Worm (Caenorhabditis elegans): ENCODE data around the gene ceph-41.
A peak's percentile ranks its signal among the peaks of the same experiment; 100 is the strongest.
"Not testable (repeated sequence)": the region's sequence is repeated elsewhere in the genome, so short reads cannot be mapped to it uniquely, and the experiment has no call there.

The ceph-41 gene

DNA sequence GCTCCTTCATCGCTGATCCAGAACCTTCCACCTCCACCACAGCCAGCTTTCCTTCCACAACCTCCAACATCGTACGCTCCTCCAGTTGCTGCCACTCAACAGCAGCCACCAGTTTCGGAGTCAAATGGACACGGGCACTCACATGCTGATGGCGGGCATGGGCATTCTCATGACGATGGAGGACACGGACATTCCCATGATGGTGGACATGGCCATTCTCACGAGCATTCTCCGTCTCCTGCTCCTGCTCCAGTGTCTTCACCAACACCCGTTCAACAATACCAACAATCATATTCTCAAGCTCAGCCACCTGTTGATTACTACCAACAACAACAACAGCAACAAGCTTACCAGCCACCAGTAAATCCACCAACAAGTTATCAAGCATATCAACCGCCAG is 12.5 kb upstream of the ceph-41 start:
- TF ChIP-seq ceh-58 (GFP tag; IDR thresholded peaks at IDR 0.05) (no peak), T07F8.4 (tag; optimal IDR thresholded peaks at IDR 0.05) (no peak), F33H1.4 (GFP tag; IDR thresholded peaks at IDR 0.05) (no peak), fkh-3 (tag; optimal IDR thresholded peaks at IDR 0.05) (no peak), D2030.7 (GFP tag; IDR thresholded peaks at IDR 0.05) (no peak), F22D6.2 (tag; optimal IDR thresholded peaks at IDR 0.05) (no peak), nhr-179 (tag; optimal IDR thresholded peaks at IDR 0.05) (no peak), egrh-3 (GFP tag; IDR thresholded peaks at IDR 0.05) (0 out of 2 replicates have a peak, but pooled peaks have one; percentile 13), lsl-1 (GFP tag; optimal IDR thresholded peaks at IDR 0.05) (no peak)

DNA sequence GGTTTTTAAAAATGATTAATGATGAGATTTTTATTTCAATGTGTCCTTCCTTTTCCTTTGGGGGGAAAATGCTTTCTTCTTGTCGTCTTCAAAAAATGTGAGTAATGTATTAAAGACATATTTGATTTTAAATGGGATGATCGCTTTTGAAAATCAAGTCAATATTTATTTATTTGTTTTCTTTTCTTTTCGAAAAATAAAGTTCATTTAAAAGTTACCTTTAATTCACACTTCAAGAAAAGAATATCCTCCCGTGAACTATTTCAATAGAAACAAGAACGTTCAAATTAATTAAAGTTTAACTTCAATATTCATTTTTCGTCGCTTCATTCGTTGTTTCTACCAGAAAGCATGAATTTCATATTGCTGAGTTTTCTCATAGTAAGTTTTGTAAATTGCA is 11.5 kb upstream of the ceph-41 start, which contains the start of gene irld-8:
Gene irld-8, plus strand, starts transcription at position 301 of the 400 bp plus-strand sequence.
- TF ChIP-seq rcor-1 (GFP tag; IDR thresholded peaks at IDR 0.05) (no peak), B0035.1 (tag; optimal IDR thresholded peaks at IDR 0.05) (no peak), F52B5.7 (tag; optimal IDR thresholded peaks at IDR 0.05) (no peak), Y79H2A.3 (GFP tag; conservative IDR thresholded peaks at IDR 0.05) (no peak), zim-3 (tag; optimal IDR thresholded peaks at IDR 0.05) (no peak), atf-7 (tag; optimal IDR thresholded peaks at IDR 0.05) (no peak), gei-17 (GFP tag; optimal IDR thresholded peaks at IDR 0.05) (no peak), D2030.7 (GFP tag; IDR thresholded peaks at IDR 0.05) (no peak), madf-10 (tag; optimal IDR thresholded peaks at IDR 0.05) (no peak), Y95B8A.8 (GFP tag; IDR thresholded peaks at IDR 0.05) (no peak), dox-1 (GFP tag; IDR thresholded peaks at IDR 0.05) (no peak), lsy-27 (tag; optimal IDR thresholded peaks at IDR 0.05; ENCODE audit: borderline replicate concordance, insufficient read depth) (no peak), F33H1.4 (GFP tag; IDR thresholded peaks at IDR 0.05) (no peak)

DNA sequence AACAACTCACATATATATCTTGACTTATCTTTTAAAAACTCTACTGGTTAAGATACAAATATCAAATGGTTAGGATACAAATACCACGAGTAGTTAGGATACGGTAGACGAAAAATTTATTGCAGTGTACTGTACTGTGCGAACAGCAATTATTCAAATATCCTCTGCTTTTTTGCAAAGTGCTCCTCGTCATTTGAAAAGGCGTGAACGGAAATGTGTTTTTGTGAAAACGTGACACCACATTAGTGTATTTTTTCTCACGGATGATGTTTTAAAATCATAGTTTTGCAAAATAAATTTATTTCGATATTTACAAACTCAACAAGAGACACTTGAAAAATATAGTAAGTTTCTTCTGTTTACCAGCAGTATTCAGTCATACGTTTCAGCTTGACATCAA is 8.2 kb upstream of the ceph-41 start, which contains the start of gene F42G8.8:
Gene F42G8.8, plus strand, starts transcription at position 301 of the 400 bp plus-strand sequence.
- no peak for TF ChIP-seq F22D6.2 (tag; optimal IDR thresholded peaks at IDR 0.05)
- TF ChIP-seq dox-1 (GFP tag; IDR thresholded peaks at IDR 0.05), result no peak
- no peak for TF ChIP-seq Y53F4B.3 (GFP tag; IDR thresholded peaks at IDR 0.05)
- TF ChIP-seq fkh-3 (tag; optimal IDR thresholded peaks at IDR 0.05), result no peak
- no peak for TF ChIP-seq sdz-38 (tag; optimal IDR thresholded peaks at IDR 0.05)
- no peak for TF ChIP-seq let-526 (GFP tag; IDR thresholded peaks at IDR 0.05)
- no peak for TF ChIP-seq ceh-79 (tag; optimal IDR thresholded peaks at IDR 0.05)
- no peak for TF ChIP-seq madf-3 (GFP tag; IDR thresholded peaks at IDR 0.05)
- no peak for TF ChIP-seq cebp-2 (GFP tag; IDR thresholded peaks at IDR 0.05)
- TF ChIP-seq cebp-1 (GFP tag; IDR thresholded peaks at IDR 0.05), result no peak
- TF ChIP-seq cebp-1 (tag; optimal IDR thresholded peaks at IDR 0.05), result no peak
- no peak for TF ChIP-seq nfyb-1 (GFP tag; IDR thresholded peaks at IDR 0.05)
- TF ChIP-seq B0261.1 (tag; optimal IDR thresholded peaks at IDR 0.05), result no peak
- no peak for TF ChIP-seq lin-40 (tag; optimal IDR thresholded peaks at IDR 0.05)

DNA sequence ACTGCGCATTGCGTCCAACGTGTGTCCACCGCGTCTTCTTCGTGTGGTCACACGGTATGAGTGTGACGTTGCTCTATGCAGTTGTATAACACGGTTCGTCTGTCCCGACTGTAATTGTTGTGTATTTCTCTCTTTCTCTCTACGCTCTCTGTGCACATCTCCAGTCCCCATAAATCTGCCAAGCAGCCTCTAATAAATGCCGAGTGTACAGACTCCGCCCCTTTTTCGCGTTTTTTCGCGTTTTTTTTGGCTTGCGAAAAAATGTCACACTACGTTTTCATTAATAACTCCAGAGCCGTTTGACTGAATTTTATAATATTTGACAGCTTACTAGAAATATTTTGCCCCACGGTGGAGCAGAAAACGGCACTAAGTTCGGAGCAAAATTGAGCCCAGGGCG is 4.7 kb upstream of the ceph-41 start, which contains the start of gene erp-44.3:
Gene erp-44.3, plus strand, starts transcription at position 301 of the 400 bp plus-strand sequence.
- TF ChIP-seq Y53F4B.3 (GFP tag; IDR thresholded peaks at IDR 0.05); ceh-100 (GFP tag; IDR thresholded peaks at IDR 0.05); let-607 (tag; optimal IDR thresholded peaks at IDR 0.05): not testable (repeated sequence)

DNA sequence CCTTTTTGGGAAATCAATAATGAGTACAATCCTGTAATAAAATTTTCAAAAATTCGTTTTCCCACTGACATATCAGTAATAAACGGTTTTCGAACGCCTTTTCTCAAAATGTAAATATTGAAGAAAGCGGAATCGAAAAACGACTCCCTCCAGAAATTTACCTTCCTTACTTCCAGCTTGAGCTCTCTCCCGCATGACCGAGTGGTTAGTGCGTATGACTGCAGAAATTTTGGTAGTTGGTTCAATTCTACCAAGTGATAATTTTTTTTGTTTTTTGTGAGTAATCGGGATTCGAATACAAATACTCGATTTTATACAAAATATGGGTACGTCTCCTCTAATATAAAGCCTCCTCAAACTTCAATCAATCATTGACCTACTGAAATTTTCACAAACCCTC is 3.5 kb upstream of the ceph-41 start:
- peak; percentile 50 for TF ChIP-seq hmg-1.2 (GFP tag; IDR thresholded peaks at IDR 0.05)
- peak; percentile 46 for TF ChIP-seq B0261.1 (tag; optimal IDR thresholded peaks at IDR 0.05)
- TF ChIP-seq tbp1 (GFP tag; optimal IDR thresholded peaks at IDR 0.05), result peak; percentile 79
- peak; percentile 65; the same call in 1 of the 2 replicates for TF ChIP-seq lin-26 (GFP tag; IDR thresholded peaks at IDR 0.05)
- not testable (repeated sequence) for TF ChIP-seq rpc-1 (optimal IDR thresholded peaks at IDR 0.05)
- TF ChIP-seq rpc-1 (tag; optimal IDR thresholded peaks at IDR 0.05), result peak; percentile 27
